Fruit fly (Drosophila melanogaster): ENCODE data around the gene Moe.

Gene Moe

dm6 chrX:8894315-8895017 lies 3.7 kb downstream of the Moe start (continued):
- TF ChIP-seq spab (GFP tag; optimal IDR thresholded peaks at IDR 0.05), result peak; percentile 18
- TF ChIP-seq CG9139 (GFP tag; optimal IDR thresholded peaks at IDR 0.05), result peak; percentile 11
- TF ChIP-seq CG11294 (GFP tag; IDR thresholded peaks at IDR 0.05), result peak; percentile 58; the same call in 1 of the 2 replicates
- peak; percentile 37 for TF ChIP-seq CG6808 (GFP tag; optimal IDR thresholded peaks at IDR 0.05)
- peak; percentile 34 for TF ChIP-seq CG3032 (tag; optimal IDR thresholded peaks at IDR 0.05)
- peak; percentile 45 for TF ChIP-seq Sox15 (GFP tag; optimal IDR thresholded peaks at IDR 0.05)
- TF ChIP-seq Eip75B (GFP tag; optimal IDR thresholded peaks at IDR 0.05), result peak; percentile 70
- TF ChIP-seq CG31627 (GFP tag; optimal IDR thresholded peaks at IDR 0.05), result peak; percentile 84
- TF ChIP-seq fd85E (GFP tag; optimal IDR thresholded peaks at IDR 0.05), result peak; percentile 26
- TF ChIP-seq cyc (GFP tag; optimal IDR thresholded peaks at IDR 0.05), result peak; percentile 71
- peak; percentile 85 for TF ChIP-seq esn (GFP tag; optimal IDR thresholded peaks at IDR 0.05)
- peak; percentile 63 for TF ChIP-seq CG10631 (GFP tag; optimal IDR thresholded peaks at IDR 0.05)
- TF ChIP-seq Hr4 (GFP tag; optimal IDR thresholded peaks at IDR 0.05), result peak; percentile 88
- peak; percentile 95 for TF ChIP-seq Eip78C (GFP tag)
- peak; percentile 45 for TF ChIP-seq CG6854 (GFP tag; optimal IDR thresholded peaks at IDR 0.05)
- TF ChIP-seq CG16779 (tag; optimal IDR thresholded peaks at IDR 0.05), result peak; percentile 39
- TF ChIP-seq ss (GFP tag; optimal IDR thresholded peaks at IDR 0.05), result peak; percentile 7 to 17
- TF ChIP-seq Met (GFP tag; optimal IDR thresholded peaks at IDR 0.05), result peak; percentile 83
- TF ChIP-seq Ets21C (GFP tag; optimal IDR thresholded peaks at IDR 0.05), result peak; percentile 66
- TF ChIP-seq Hr38 (GFP tag; optimal IDR thresholded peaks at IDR 0.05), result no peak
- TF ChIP-seq CG8119 (GFP tag; IDR thresholded peaks at IDR 0.05), result peak; percentile 90
- TF ChIP-seq OdsH (GFP tag; optimal IDR thresholded peaks at IDR 0.05), result peak; percentile 79
- TF ChIP-seq Sox102F (GFP tag; optimal IDR thresholded peaks at IDR 0.05), result peak; percentile 85
- TF ChIP-seq net (GFP tag; optimal IDR thresholded peaks at IDR 0.05), result peak; percentile 74
- TF ChIP-seq pdm3 (GFP tag; optimal IDR thresholded peaks at IDR 0.05), result peak; percentile 81
- TF ChIP-seq Blimp-1 (GFP tag; optimal IDR thresholded peaks at IDR 0.05), result peak; percentile 44
- no peak for TF ChIP-seq fd59A (GFP tag; optimal IDR thresholded peaks at IDR 0.05)
- TF ChIP-seq CG8632 (GFP tag; optimal IDR thresholded peaks at IDR 0.05), result peak; percentile 68
- TF ChIP-seq CG6163 (GFP tag; IDR thresholded peaks at IDR 0.05), result peak; percentile 82
- peak; percentile 71 for TF ChIP-seq CG34406 (GFP tag; optimal IDR thresholded peaks at IDR 0.05)
- peak; percentile 63 for TF ChIP-seq Gug (GFP tag; IDR thresholded peaks at IDR 0.05)
- peak; percentile 88 for TF ChIP-seq CG32006 (GFP tag; optimal IDR thresholded peaks at IDR 0.05)
- peak; percentile 86 for TF ChIP-seq eg (GFP tag; IDR thresholded peaks at IDR 0.05)
- peak; percentile 77 for TF ChIP-seq Sox14 (GFP tag; optimal IDR thresholded peaks at IDR 0.05)
- peak; percentile 85 for TF ChIP-seq Smox (GFP tag; optimal IDR thresholded peaks at IDR 0.05)

DNA sequence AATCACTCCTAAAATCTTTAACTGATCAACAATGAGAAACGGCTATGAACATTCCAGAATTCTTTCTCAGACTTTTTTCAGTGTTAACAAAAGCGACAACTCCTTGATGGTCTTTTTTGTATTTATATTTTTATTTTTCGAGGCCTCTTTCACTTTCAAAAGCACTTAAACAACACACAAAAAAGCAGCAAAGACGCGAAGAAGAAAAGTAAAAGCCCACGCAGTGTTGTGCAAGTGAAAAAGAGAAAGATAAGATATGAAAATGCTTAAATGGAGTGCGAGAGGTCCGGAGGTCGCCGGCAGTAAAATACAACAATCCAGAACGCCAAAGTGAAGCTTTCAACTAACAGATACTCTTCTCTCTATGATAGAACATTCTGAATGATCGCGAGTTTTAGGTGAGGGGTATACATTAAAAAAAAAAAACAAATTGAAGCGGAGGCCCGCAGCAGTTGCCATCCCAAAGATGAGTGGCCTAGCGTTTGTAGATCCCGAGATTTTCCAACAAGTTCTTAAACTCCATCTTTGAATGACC lies 4.7 kb downstream of the Moe start:
- TF ChIP-seq CG34406 (GFP tag; optimal IDR thresholded peaks at IDR 0.05), result peak; percentile 38
- peak; percentile 6 for TF ChIP-seq CG6854 (GFP tag; optimal IDR thresholded peaks at IDR 0.05)
- 0 out of 3 replicates have a peak, but pooled peaks have one; percentile 15 for TF ChIP-seq CG8119 (GFP tag; IDR thresholded peaks at IDR 0.05)
- TF ChIP-seq ss (GFP tag; optimal IDR thresholded peaks at IDR 0.05), result no peak
- peak; percentile 3 for TF ChIP-seq CG10631 (GFP tag; optimal IDR thresholded peaks at IDR 0.05)
- TF ChIP-seq CG4318 (GFP tag; optimal IDR thresholded peaks at IDR 0.05), result no peak
- TF ChIP-seq CG31627 (GFP tag; optimal IDR thresholded peaks at IDR 0.05), result no peak
- no peak for TF ChIP-seq vri (GFP tag; optimal IDR thresholded peaks at IDR 0.05)
- TF ChIP-seq CG7368 (GFP tag; optimal IDR thresholded peaks at IDR 0.05), result no peak
- peak; percentile 97 for TF ChIP-seq Blimp-1 (GFP tag; optimal IDR thresholded peaks at IDR 0.05)
- TF ChIP-seq CG32006 (GFP tag; optimal IDR thresholded peaks at IDR 0.05), result peak; percentile 0
- TF ChIP-seq CG11902 (GFP tag; optimal IDR thresholded peaks at IDR 0.05), result no peak
- TF ChIP-seq Hr38 (GFP tag; optimal IDR thresholded peaks at IDR 0.05), result no peak
- TF ChIP-seq cyc (GFP tag; optimal IDR thresholded peaks at IDR 0.05), result no peak
- TF ChIP-seq CG1621 (tag; optimal IDR thresholded peaks at IDR 0.05), result no peak
- no peak for TF ChIP-seq Sox14 (GFP tag; optimal IDR thresholded peaks at IDR 0.05)
- TF ChIP-seq svp (GFP tag), result peak; percentile 71
- TF ChIP-seq Met (GFP tag; optimal IDR thresholded peaks at IDR 0.05), result peak; percentile 29
- TF ChIP-seq dsx (GFP tag; optimal IDR thresholded peaks at IDR 0.05; ENCODE audit: poor library complexity, severe bottlenecking), result no peak

All from whole organism, prepupa.